Worm (Caenorhabditis elegans): Measurements from ENCODE around the gene vit-2.

DNA sequence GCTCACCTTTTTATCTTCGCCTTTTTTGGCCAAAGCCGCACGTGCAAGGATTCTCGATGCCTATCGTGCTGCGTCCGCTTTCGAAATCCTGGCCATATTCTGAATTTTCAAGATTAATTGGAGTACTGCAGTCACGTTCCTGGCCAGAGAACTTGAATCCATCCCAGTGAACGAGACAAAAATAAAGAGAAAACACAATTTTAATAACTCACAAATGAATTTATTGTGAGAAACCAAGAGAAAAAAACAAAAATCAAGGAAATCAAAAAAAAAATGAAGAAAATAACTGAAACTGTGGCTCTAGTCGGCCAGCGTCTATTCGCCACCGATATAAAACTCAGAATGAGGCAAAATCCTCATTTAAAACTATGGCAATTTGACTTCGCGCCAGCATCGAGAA, 41.7 kb upstream of the vit-2 start, which contains the start of gene C24H10.4:
- TF ChIP-seq egl-27 (tag; optimal IDR thresholded peaks at IDR 0.05) (no peak), saeg-2 (GFP tag; IDR thresholded peaks at IDR 0.05) (no peak), aly-2 (tag; optimal IDR thresholded peaks at IDR 0.05) (no peak), ZK546.5 (tag; optimal IDR thresholded peaks at IDR 0.05) (no peak), nhr-237 (tag; optimal IDR thresholded peaks at IDR 0.05) (no peak), daf-12 (tag; optimal IDR thresholded peaks at IDR 0.05) (no peak)

All from whole organism, L4 larva.